Fruit fly (Drosophila melanogaster) whole organism, embryonic: ENCODE measurements around the gene spg.

Experiments
- BtbVII ChIP-seq: fragments of 200-800 bp; sonication (Bioruptor generic); optimal IDR thresholded peaks from 3 replicates; lab custom pipeline; 2017; ENCODE audit warnings: missing biosample characterization, mild to moderate bottlenecking, missing genetic modification characterization
- CG10431 ChIP-seq: fragments of 200-800 bp; sonication (Bioruptor generic); optimal IDR thresholded peaks from 3 replicates; lab custom pipeline; 2018; ENCODE audit warnings: missing biosample characterization, mild to moderate bottlenecking, missing genetic modification characterization
- CG10543 ChIP-seq: fragments of 200-800 bp; sonication (Bioruptor generic); optimal IDR thresholded peaks from 3 replicates; lab custom pipeline; 2017; ENCODE audit warnings: missing biosample characterization, mild to moderate bottlenecking, missing genetic modification characterization, moderate library complexity
- CG10565 ChIP-seq: fragments of 200-800 bp; sonication (Bioruptor generic); optimal IDR thresholded peaks from 3 replicates; lab custom pipeline; 2016; ENCODE audit warnings: missing biosample characterization, mild to moderate bottlenecking, missing genetic modification characterization
- CG12071 ChIP-seq: fragments of 200-800 bp; sonication (Bioruptor generic); optimal IDR thresholded peaks from 3 replicates; lab custom pipeline; 2018; ENCODE audit warnings: missing biosample characterization, mild to moderate bottlenecking, missing genetic modification characterization
- CG15601 ChIP-seq: fragments of 200-800 bp; sonication (Bioruptor generic); optimal IDR thresholded peaks from 3 replicates; lab custom pipeline; 2019; ENCODE audit warnings: missing biosample characterization, mild to moderate bottlenecking, missing genetic modification characterization, moderate library complexity
- CG1832 ChIP-seq: fragments of 200-800 bp; sonication (Bioruptor generic); optimal IDR thresholded peaks from 2 replicates; lab custom pipeline; 2017; ENCODE audit warnings: missing biosample characterization, mild to moderate bottlenecking, missing genetic modification characterization, inconsistent platforms
- CG18476 ChIP-seq: fragments of 200-800 bp; sonication (Bioruptor generic); optimal IDR thresholded peaks from 2 replicates; lab custom pipeline; 2016; ENCODE audit warnings: missing biosample characterization, mild to moderate bottlenecking, missing genetic modification characterization
- CG2712 ChIP-seq: fragments of 200-800 bp; optimal IDR thresholded peaks from 3 replicates; lab custom pipeline; 2019; ENCODE audit warnings: missing biosample characterization, mild to moderate bottlenecking, missing genetic modification characterization, moderate library complexity
- CG2889 ChIP-seq: fragments of 200-800 bp; sonication (Bioruptor generic); IDR thresholded peaks from 3 replicates; pipeline ENCODE4 v1.3.6; 2022; ENCODE audit warnings: missing biosample characterization, missing genetic modification characterization
- CG31365 ChIP-seq: fragments of 200-800 bp; sonication (Bioruptor generic); optimal IDR thresholded peaks from 2 replicates; lab custom pipeline; 2018; ENCODE audit warnings: missing biosample characterization, mild to moderate bottlenecking, missing genetic modification characterization
- CG3726 ChIP-seq: fragments of 200-800 bp; sonication (Bioruptor generic); IDR thresholded peaks from 3 replicates; pipeline ENCODE4, ENCODE4 v1.3.6; 2022; ENCODE audit warnings: missing biosample characterization, missing genetic modification characterization
- CG42726 ChIP-seq: fragments of 200-800 bp; sonication (Bioruptor generic); IDR thresholded peaks from 2 replicates; pipeline ENCODE4 v1.3.6; 2022; ENCODE audit warnings: missing biosample characterization, missing genetic modification characterization; ENCODE audit not compliant: partially characterized antibody
- CG4404 ChIP-seq: fragments of 200-800 bp; sonication (Bioruptor generic); IDR thresholded peaks from 2 replicates; pipeline ENCODE4 v1.3.6; 2022; ENCODE audit warnings: missing biosample characterization, missing genetic modification characterization
- CG4617 ChIP-seq: fragments of 200-800 bp; sonication (Bioruptor generic); optimal IDR thresholded peaks from 3 replicates; lab custom pipeline; 2016; ENCODE audit warnings: missing biosample characterization, missing genetic modification characterization, borderline replicate concordance
- CG4730 ChIP-seq: fragments of 200-800 bp; sonication (Bioruptor generic); IDR thresholded peaks from 2 replicates; pipeline ENCODE4 v1.3.6; 2022; ENCODE audit warnings: missing biosample characterization, missing genetic modification characterization
- CG4854 ChIP-seq: fragments of 200-800 bp; sonication (Bioruptor generic); optimal IDR thresholded peaks from 2 replicates; lab custom pipeline; 2016; ENCODE audit warnings: missing biosample characterization, missing genetic modification characterization, inconsistent platforms
- CG9215 ChIP-seq: fragments of 200-800 bp; sonication (Bioruptor generic); IDR thresholded peaks from 2 replicates; pipeline ENCODE4 v1.3.6; 2022; ENCODE audit warnings: missing biosample characterization, missing genetic modification characterization
- Dbx ChIP-seq: fragments of 200-800 bp; sonication (Bioruptor generic); IDR thresholded peaks from 3 replicates; pipeline ENCODE4 v1.3.6; 2022; ENCODE audit warnings: missing biosample characterization, missing genetic modification characterization
- Deaf1 ChIP-seq: fragments of 200-800 bp; optimal IDR thresholded peaks from 3 replicates; lab custom pipeline; 2019; ENCODE audit warnings: missing biosample characterization, mild to moderate bottlenecking, missing genetic modification characterization, moderate library complexity
- Dek ChIP-seq: fragments of 200-800 bp; sonication (Bioruptor generic); optimal IDR thresholded peaks from 3 replicates; lab custom pipeline; 2019; ENCODE audit warnings: missing biosample characterization, mild to moderate bottlenecking, missing genetic modification characterization, moderate library complexity
- Fer1 ChIP-seq: fragments of 200-800 bp; sonication (Bioruptor generic); optimal IDR thresholded peaks from 2 replicates; lab custom pipeline; 2017; ENCODE audit warnings: missing biosample characterization, mild to moderate bottlenecking, missing genetic modification characterization
- HmgD ChIP-seq: fragments of 200-800 bp; sonication (Bioruptor generic); optimal IDR thresholded peaks from 3 replicates; lab custom pipeline; 2016; ENCODE audit warnings: missing biosample characterization, missing genetic modification characterization
- Hmr ChIP-seq: fragments of 200-800 bp; sonication (Bioruptor generic); optimal IDR thresholded peaks from 3 replicates; lab custom pipeline; 2017; ENCODE audit warnings: mild to moderate bottlenecking, missing biosample characterization, missing genetic modification reagents, missing genetic modification characterization
- Hr51 ChIP-seq, 2 experiments: fragments of 200-800 bp; sonication (Bioruptor generic); optimal IDR thresholded peaks; 2 replicates in 1 of 2; 3 replicates in 1 of 2; lab custom pipeline; 2016 to 2018; ENCODE audit warnings: missing biosample characterization in 2 of 2, missing genetic modification characterization in 2 of 2, mild to moderate bottlenecking in 1 of 2, moderate library complexity in 1 of 2
- MBD-R2 ChIP-seq: fragments of 200-800 bp; sonication (Bioruptor generic); IDR thresholded peaks from 2 replicates; pipeline ENCODE4 v1.3.6; 2022; ENCODE audit warnings: missing biosample characterization, missing genetic modification characterization
- Max ChIP-seq: fragments of 200-800 bp; sonication (Bioruptor generic); optimal IDR thresholded peaks from 2 replicates; lab custom pipeline; 2016; ENCODE audit warnings: missing biosample characterization, mild to moderate bottlenecking, missing genetic modification characterization
- Meics ChIP-seq: fragments of 200-800 bp; sonication (Bioruptor generic); optimal IDR thresholded peaks from 2 replicates; lab custom pipeline; 2017; ENCODE audit warnings: missing biosample characterization, mild to moderate bottlenecking, missing genetic modification characterization
- Opbp ChIP-seq: fragments of 200-800 bp; sonication (Bioruptor generic); IDR thresholded peaks from 3 replicates; pipeline ENCODE4 v1.3.6; 2022; ENCODE audit warnings: missing biosample characterization, missing genetic modification characterization; ENCODE audit not compliant: partially characterized antibody
- Scr ChIP-seq: fragments of 200-800 bp; sonication (Bioruptor generic); IDR thresholded peaks from 2 replicates; pipeline ENCODE4 v1.3.6; 2022; ENCODE audit warnings: missing biosample characterization, missing genetic modification characterization; ENCODE audit not compliant: partially characterized antibody
- Sry-β ChIP-seq: fragments of 200-800 bp; sonication (Bioruptor generic); optimal IDR thresholded peaks from 2 replicates; lab custom pipeline; 2018; ENCODE audit warnings: missing biosample characterization, mild to moderate bottlenecking, missing genetic modification characterization, moderate library complexity
- Stat92E ChIP-seq, 3 experiments: fragments of >200 bp in 2 of 3; fragments of 200-800 bp in 1 of 3; sonication (Bioruptor generic) in 1 of 3; optimal IDR thresholded peaks; 2 replicates each; lab custom pipeline; 2017 to 2019; ENCODE audit warnings: missing biosample characterization in 3 of 3, missing genetic modification characterization in 3 of 3, mild to moderate bottlenecking in 1 of 3, moderate library complexity in 1 of 3
- az2 ChIP-seq: fragments of 200-800 bp; sonication (Bioruptor generic); optimal IDR thresholded peaks from 3 replicates; lab custom pipeline; 2016; ENCODE audit warnings: missing biosample characterization, missing genetic modification characterization
- bab2 ChIP-seq: fragments of 200-800 bp; sonication (Bioruptor generic); optimal IDR thresholded peaks from 2 replicates; lab custom pipeline; 2016; ENCODE audit warnings: missing biosample characterization, missing genetic modification characterization
- caup ChIP-seq: fragments of 200-800 bp; sonication (Bioruptor generic); optimal IDR thresholded peaks from 3 replicates; lab custom pipeline; 2017; ENCODE audit warnings: missing biosample characterization, mild to moderate bottlenecking, missing genetic modification characterization, moderate library complexity; ENCODE audit not compliant: severe bottlenecking
- crol ChIP-seq: fragments of 200-800 bp; sonication (Bioruptor generic); IDR thresholded peaks from 2 replicates; pipeline ENCODE4 v1.3.6; 2022; ENCODE audit warnings: missing biosample characterization, missing genetic modification characterization
- danr ChIP-seq: fragments of 200-800 bp; sonication (Bioruptor generic); IDR thresholded peaks from 2 replicates; pipeline ENCODE4 v1.3.6; 2022; ENCODE audit warnings: missing biosample characterization, missing genetic modification characterization
- fd102C ChIP-seq: fragments of 200-800 bp; sonication (Bioruptor generic); optimal IDR thresholded peaks from 2 replicates; lab custom pipeline; 2018; ENCODE audit warnings: missing biosample characterization, mild to moderate bottlenecking, missing genetic modification characterization, moderate library complexity
- fd64A ChIP-seq: fragments of 200-800 bp; sonication (Bioruptor generic); optimal IDR thresholded peaks from 3 replicates; lab custom pipeline; 2018; ENCODE audit warnings: missing biosample characterization, mild to moderate bottlenecking, missing genetic modification characterization
- fru ChIP-seq: fragments of >200 bp; optimal IDR thresholded peaks from 2 replicates; lab custom pipeline; 2017
- hkb ChIP-seq, 2 experiments: fragments of 200-800 bp in 1 of 2; fragments of >200 bp in 1 of 2; sonication (Bioruptor generic) in 1 of 2; IDR thresholded peaks in 1 of 2; optimal IDR thresholded peaks in 1 of 2; 2 replicates each; pipeline versions ENCODE4 v1.3.6 to Lab custom; 2017 to 2022; ENCODE audit warnings: missing biosample characterization in 1 of 2, missing genetic modification characterization in 1 of 2
- ind ChIP-seq: fragments of 200-800 bp; sonication (Bioruptor generic); optimal IDR thresholded peaks from 3 replicates; lab custom pipeline; 2016; ENCODE audit warnings: missing biosample characterization, missing genetic modification characterization
- klu ChIP-seq: fragments of 200-800 bp; sonication (Bioruptor generic); IDR thresholded peaks from 2 replicates; pipeline ENCODE4 v1.3.6; 2022; ENCODE audit warnings: missing biosample characterization, missing genetic modification characterization
- kni ChIP-seq: fragments of 200-800 bp; sonication (Bioruptor generic); optimal IDR thresholded peaks from 3 replicates; lab custom pipeline; 2017; ENCODE audit warnings: mild to moderate bottlenecking, missing biosample characterization, missing genetic modification reagents, missing genetic modification characterization
- slou ChIP-seq: fragments of 200-800 bp; sonication (Bioruptor generic); optimal IDR thresholded peaks from 3 replicates; lab custom pipeline; 2016; ENCODE audit warnings: missing biosample characterization, missing genetic modification characterization
- sr ChIP-seq: fragments of 200-800 bp; sonication (Bioruptor generic); IDR thresholded peaks from 3 replicates; pipeline ENCODE4 v1.3.6; 2022; ENCODE audit warnings: missing biosample characterization, missing genetic modification characterization
- ssp ChIP-seq: fragments of 200-800 bp; sonication (Bioruptor generic); IDR thresholded peaks from 2 replicates; pipeline ENCODE4 v1.3.6; 2022; ENCODE audit warnings: missing biosample characterization, missing genetic modification characterization
- stc ChIP-seq: fragments of 200-800 bp; sonication (Bioruptor generic); IDR thresholded peaks from 2 replicates; pipeline ENCODE4 v1.3.6; 2022; ENCODE audit warnings: missing biosample characterization, missing genetic modification characterization
- tin ChIP-seq: fragments of 200-800 bp; sonication (Bioruptor generic); optimal IDR thresholded peaks from 3 replicates; lab custom pipeline; 2016; ENCODE audit warnings: missing biosample characterization, missing genetic modification characterization
- tx ChIP-seq: fragments of 200-800 bp; sonication (Bioruptor generic); optimal IDR thresholded peaks from 2 replicates; lab custom pipeline; 2016; ENCODE audit warnings: missing biosample characterization, missing genetic modification characterization

Gene spg

dm6 chr3R:28859058-28859526, 14.0 kb downstream of the spg start, which contains the start of gene Inx3 (continued):
- TF ChIP-seq kni (GFP tag; lab: Kevin White, UChicago) (peak; percentile 72), CG15601 (tag; lab: Kevin White, UChicago) (no peak), sr (GFP tag; lab: Robert Waterston, UW) (0 out of 3 replicates have a peak, but pooled peaks have one; percentile 42), CG1832 (GFP tag; lab: Kevin White, UChicago) (no peak), hkb (optimal IDR thresholded peaks at IDR 0.05; lab: Kevin White, UChicago) (no peak), hkb (GFP tag; IDR thresholded peaks at IDR 0.05; lab: Robert Waterston, UW) (0 out of 2 replicates have a peak, but pooled peaks have one; percentile 10), danr (no peak), bab2 (GFP tag; lab: Kevin White, UChicago) (no peak), Deaf1 (tag; lab: Kevin White, UChicago) (peak; percentile 75), CG10565 (GFP tag; lab: Kevin White, UChicago) (no peak), fd64A (GFP tag; lab: Kevin White, UChicago) (no peak), az2 (GFP tag; lab: Kevin White, UChicago) (no peak), stc (no peak), Stat92E (GFP tag; optimal IDR thresholded peaks at IDR 0.05; lab: Kevin White, UChicago) (peak in 1 of 3 experiments; percentile 23), CG4854 (GFP tag; lab: Kevin White, UChicago) (no peak), CG18476 (GFP tag; lab: Kevin White, UChicago) (no peak), MBD-R2 (GFP tag; lab: Robert Waterston, UW) (no peak), CG2889 (GFP tag; lab: Robert Waterston, UW) (no peak), fd102C (no peak), Hmr (peak; percentile 9), Max (no peak), Dbx (no peak), tin (GFP tag; lab: Kevin White, UChicago) (no peak), Meics (GFP tag; lab: Kevin White, UChicago) (peak; percentile 5), CG2712 (tag; lab: Kevin White, UChicago) (no peak), CG9215 (GFP tag; lab: Robert Waterston, UW) (no peak), HmgD (no peak), tx (GFP tag; lab: Kevin White, UChicago) (no peak), Dek (tag; lab: Kevin White, UChicago) (no peak), BtbVII (GFP tag; lab: Kevin White, UChicago) (no peak), CG10543 (peak; percentile 38), fru (no peak), CG31365 (no peak), CG4730 (GFP tag; lab: Robert Waterston, UW) (no peak), Fer1 (no peak), Sry-β (GFP tag; lab: Kevin White, UChicago) (no peak), Opbp (GFP tag; lab: Robert Waterston, UW) (peak; percentile 44; the same call in 1 of the 3 replicates), ind (GFP tag; lab: Kevin White, UChicago) (no peak), CG10431 (GFP tag; lab: Kevin White, UChicago) (peak; percentile 6), Scr (no peak; the same call in 1 of the 2 replicates), caup (GFP tag; lab: Kevin White, UChicago) (no peak), ssp (GFP tag; lab: Robert Waterston, UW) (no peak), CG42726 (0 out of 2 replicates have a peak, but pooled peaks have one; percentile 44), CG4404 (GFP tag; lab: Robert Waterston, UW) (no peak), slou (GFP tag; lab: Kevin White, UChicago) (no peak), crol (GFP tag; lab: Robert Waterston, UW) (0 out of 2 replicates have a peak, but pooled peaks have one; percentile 9), CG4617 (GFP tag; lab: Kevin White, UChicago) (no peak), klu (GFP tag; lab: Robert Waterston, UW) (no peak), CG3726 (GFP tag; lab: Robert Waterston, UW) (no peak), CG12071 (GFP tag; lab: Kevin White, UChicago) (no peak), Hr51 (GFP tag; optimal IDR thresholded peaks at IDR 0.05; lab: Kevin White, UChicago) (peak in 1 of 2 experiments; percentile 1)
